Fruit fly (Drosophila melanogaster) whole organism, pupa: ENCODE data around the gene vir-1.

Source experiments
- CG10348 ChIP-seq: fragments of 200-800 bp; sonication (Bioruptor generic); IDR thresholded peaks from 2 replicates; pipeline ENCODE4 v1.3.6; 2022; ENCODE audit warnings: missing biosample characterization, missing genetic modification characterization
- CG12605 ChIP-seq: fragments of 200-800 bp; sonication (Bioruptor generic); IDR thresholded peaks from 2 replicates; pipeline ENCODE4 v1.3.6; 2022; ENCODE audit warnings: missing biosample characterization, missing genetic modification characterization
- CG14655 ChIP-seq: fragments of 200-800 bp; sonication (Bioruptor generic); optimal IDR thresholded peaks from 3 replicates; lab custom pipeline; 2017; ENCODE audit warnings: mild to moderate bottlenecking, missing biosample characterization, missing genetic modification reagents, missing genetic modification characterization
- CG15710 ChIP-seq: fragments of 200-800 bp; sonication (Bioruptor generic); optimal IDR thresholded peaks from 2 replicates; lab custom pipeline; 2018; ENCODE audit warnings: missing biosample characterization, mild to moderate bottlenecking, missing genetic modification characterization, moderate library complexity
- CG32121 ChIP-seq: fragments of 200-800 bp; sonication (Bioruptor generic); IDR thresholded peaks from 2 replicates; pipeline ENCODE4 v1.3.6; 2022; ENCODE audit warnings: missing biosample characterization, missing genetic modification characterization
- CG4496 ChIP-seq: fragments of 200-800 bp; sonication (Bioruptor generic); IDR thresholded peaks from 3 replicates; pipeline ENCODE4 v1.3.6; 2022; ENCODE audit warnings: missing biosample characterization, missing genetic modification characterization
- CG8301 ChIP-seq: fragments of 200-800 bp; sonication (Bioruptor generic); optimal IDR thresholded peaks from 2 replicates; lab custom pipeline; 2018; ENCODE audit warnings: missing biosample characterization, mild to moderate bottlenecking, missing genetic modification characterization
- D1 ChIP-seq: fragments of 200-800 bp; sonication (Bioruptor generic); optimal IDR thresholded peaks from 2 replicates; lab custom pipeline; 2018; ENCODE audit warnings: missing biosample characterization, mild to moderate bottlenecking, missing genetic modification characterization, moderate library complexity
- EcR ChIP-seq: fragments of 200-800 bp; sonication (Bioruptor generic); optimal IDR thresholded peaks from 3 replicates; lab custom pipeline; 2019; ENCODE audit warnings: missing biosample characterization, missing genetic modification characterization, mild to moderate bottlenecking, moderate library complexity, missing genetic modification reagents
- Pif1B ChIP-seq: fragments of 200-800 bp; sonication (Bioruptor generic); optimal IDR thresholded peaks from 3 replicates; lab custom pipeline; 2016; ENCODE audit warnings: missing biosample characterization, missing genetic modification characterization
- Snoo ChIP-seq: fragments of 200-800 bp; sonication (Bioruptor generic); optimal IDR thresholded peaks from 3 replicates; lab custom pipeline; 2017; ENCODE audit warnings: missing biosample characterization, mild to moderate bottlenecking, missing genetic modification characterization, inconsistent platforms
- fd96Ca ChIP-seq: fragments of 200-800 bp; sonication (Bioruptor generic); IDR thresholded peaks from 3 replicates; pipeline ENCODE4 v1.3.6; 2022; ENCODE audit warnings: missing biosample characterization, missing genetic modification characterization
- rn ChIP-seq: fragments of 200-800 bp; sonication (Bioruptor generic); IDR thresholded peaks from 2 replicates; pipeline ENCODE4 v1.3.6; 2022; ENCODE audit warnings: missing biosample characterization, missing genetic modification characterization

- TF ChIP-seq CG14655 (GFP tag; lab: Kevin White, UChicago) (peak; percentile 31), CG10348 (GFP tag; lab: Robert Waterston, UW) (no peak), CG4496 (GFP tag; lab: Robert Waterston, UW) (peak; percentile 69; the same call in 2 of the 3 replicates), CG12605 (peak; percentile 79), Pif1B (GFP tag; lab: Kevin White, UChicago) (peak; percentile 77), CG32121 (GFP tag; lab: Robert Waterston, UW) (peak; percentile 68), fd96Ca (GFP tag; lab: Robert Waterston, UW) (no peak; the same call in 1 of the 3 replicates), EcR (GFP tag; lab: Kevin White, UChicago) (peak; percentile 62), D1 (tag; lab: Kevin White, UChicago) (peak; percentile 20), CG15710 (tag; lab: Kevin White, UChicago) (peak; percentile 21), CG8301 (peak; percentile 28), Snoo (tag; lab: Kevin White, UChicago) (peak; percentile 58), rn (GFP tag; lab: Robert Waterston, UW) (0 out of 2 replicates have a peak, but pooled peaks have one; percentile 23)
These were observed 37.8 kb upstream of the vir-1 start for dm6 chr2L:12460767-12461739.
